Fruit fly (Drosophila melanogaster): ENCODE results near the gene CG9368.
A peak's percentile ranks its signal among the peaks of the same experiment; 100 is the strongest.

The CG9368 gene

DNA sequence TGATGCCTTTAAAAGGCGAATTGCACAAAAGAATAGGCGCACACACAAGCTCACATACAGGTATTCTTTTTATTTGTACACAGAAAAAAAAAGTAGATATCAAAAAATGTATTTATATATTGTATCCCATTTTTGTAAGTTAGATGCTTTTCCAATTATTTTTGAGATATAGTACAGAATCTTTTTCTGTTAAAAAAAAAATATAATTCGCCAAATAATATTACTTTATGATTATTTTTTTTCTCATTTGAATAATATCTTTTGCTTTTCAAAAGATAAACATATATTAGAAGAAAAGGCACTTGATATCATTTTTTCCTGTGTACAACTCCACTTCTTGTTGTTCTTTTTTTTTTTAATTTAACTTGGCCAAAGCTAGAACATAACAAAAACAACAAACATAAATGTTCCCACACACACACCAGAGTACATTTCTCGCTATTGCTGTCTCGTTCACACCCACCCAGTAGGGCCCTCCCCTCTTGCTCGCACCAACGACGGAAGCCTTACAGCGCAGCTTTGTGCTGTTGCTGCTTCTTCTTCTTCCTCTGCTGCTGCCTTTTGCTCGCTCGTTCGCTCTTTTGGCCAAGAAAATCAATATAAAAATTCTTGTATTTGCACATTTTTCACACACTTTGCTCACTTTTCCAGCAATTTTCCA, 33.5 kb downstream of the CG9368 start (continued):
- TF ChIP-seq z (GFP tag; IDR thresholded peaks at IDR 0.05) (no peak), Drgx (GFP tag; IDR thresholded peaks at IDR 0.05) (peak; percentile 79; the same call in 1 of the 2 replicates), CTCF (GFP tag; optimal IDR thresholded peaks at IDR 0.05) (no peak), CG12659 (GFP tag; optimal IDR thresholded peaks at IDR 0.05) (peak; percentile 31), lilli (GFP tag; optimal IDR thresholded peaks at IDR 0.05) (no peak), Eip74EF (GFP tag; optimal IDR thresholded peaks at IDR 0.05) (no peak), otp (GFP tag; IDR thresholded peaks at IDR 0.05) (no peak), YL-1 (GFP tag; optimal IDR thresholded peaks at IDR 0.05) (peak; percentile 22), CG8388 (GFP tag; optimal IDR thresholded peaks at IDR 0.05) (peak; percentile 78), BEAF-32 (GFP tag; optimal IDR thresholded peaks at IDR 0.05) (no peak), lola (GFP tag; optimal IDR thresholded peaks at IDR 0.05) (peak in 2 of 3 experiments; percentile 17 to 73), wdn (GFP tag; IDR thresholded peaks at IDR 0.05) (peak; percentile 29; the same call in 1 of the 2 replicates), zfh2 (GFP tag; optimal IDR thresholded peaks at IDR 0.05) (no peak), CG17612 (GFP tag; IDR thresholded peaks at IDR 0.05) (peak; percentile 43; the same call in 1 of the 2 replicates), maf-S (GFP tag; optimal IDR thresholded peaks at IDR 0.05) (no peak), E2f2 (GFP tag; IDR thresholded peaks at IDR 0.05) (no peak), Side (GFP tag; optimal IDR thresholded peaks at IDR 0.05) (no peak), D19A (tag; optimal IDR thresholded peaks at IDR 0.05) (peak; percentile 78), ham (GFP tag; IDR thresholded peaks at IDR 0.05) (no peak), h (optimal IDR thresholded peaks at IDR 0.05) (no peak), CG6254 (GFP tag; optimal IDR thresholded peaks at IDR 0.05) (peak; percentile 48), chm (GFP tag; IDR thresholded peaks at IDR 0.05) (no peak), CG9932 (GFP tag; IDR thresholded peaks at IDR 0.05) (peak; percentile 79), dati (GFP tag; IDR thresholded peaks at IDR 0.05) (no peak), ac (GFP tag; optimal IDR thresholded peaks at IDR 0.05) (no peak), hbn (GFP tag; IDR thresholded peaks at IDR 0.05; ENCODE audit: partially characterized antibody) (no peak), CG3163 (GFP tag; optimal IDR thresholded peaks at IDR 0.05) (no peak), Elba2 (GFP tag; optimal IDR thresholded peaks at IDR 0.05) (no peak), CG16815 (GFP tag; optimal IDR thresholded peaks at IDR 0.05) (peak; percentile 50), Antp (GFP tag; optimal IDR thresholded peaks at IDR 0.05) (no peak), wek (GFP tag; optimal IDR thresholded peaks at IDR 0.05) (no peak), rib (GFP tag; IDR thresholded peaks at IDR 0.05) (no peak), CG10431 (GFP tag; optimal IDR thresholded peaks at IDR 0.05) (no peak), Xrp1 (GFP tag; IDR thresholded peaks at IDR 0.05) (peak; percentile 83), CG5245 (GFP tag; optimal IDR thresholded peaks at IDR 0.05) (peak; percentile 29), Nf-YB (GFP tag; optimal IDR thresholded peaks at IDR 0.05) (peak; percentile 43), CG13775 (GFP tag; optimal IDR thresholded peaks at IDR 0.05) (peak; percentile 30), CG17359 (tag; optimal IDR thresholded peaks at IDR 0.05) (peak; percentile 80), CG14860 (GFP tag; IDR thresholded peaks at IDR 0.05; ENCODE audit: partially characterized antibody) (no peak), CG10462 (GFP tag; optimal IDR thresholded peaks at IDR 0.05) (no peak), ems (GFP tag; optimal IDR thresholded peaks at IDR 0.05) (no peak), Oli (tag; optimal IDR thresholded peaks at IDR 0.05) (peak; percentile 63), cato (GFP tag; optimal IDR thresholded peaks at IDR 0.05; ENCODE audit: borderline replicate concordance) (no peak), crc (GFP tag; optimal IDR thresholded peaks at IDR 0.05) (no peak), CG14014 (GFP tag; IDR thresholded peaks at IDR 0.05) (peak; percentile 64), dysf (GFP tag; IDR thresholded peaks at IDR 0.05) (peak; percentile 87; the same call in 2 of the 3 replicates), HHEX (GFP tag; optimal IDR thresholded peaks at IDR 0.05) (peak; percentile 51), phol (tag; optimal IDR thresholded peaks at IDR 0.05) (peak; percentile 89), CHES-1-like (GFP tag; optimal IDR thresholded peaks at IDR 0.05) (no peak), CG34376 (GFP tag; optimal IDR thresholded peaks at IDR 0.05) (no peak), CG30403 (GFP tag; optimal IDR thresholded peaks at IDR 0.05) (peak; percentile 78)
